Worm (Caenorhabditis elegans): ENCODE results near the gene rnf-121.

rnf-121 gene

ce11 chrIII:4193659-4194103, 22.9 kb upstream of the rnf-121 start, which contains the start of gene xbp-1 (continued):
- no peak for TF ChIP-seq pat-9 (tag; optimal IDR thresholded peaks at IDR 0.05)
- no peak for TF ChIP-seq hlh-6 (tag; optimal IDR thresholded peaks at IDR 0.05)
- no peak for TF ChIP-seq fkh-6 (tag; optimal IDR thresholded peaks at IDR 0.05)
- TF ChIP-seq ahr-1 (tag; optimal IDR thresholded peaks at IDR 0.05), result no peak
- TF ChIP-seq ets-4 (tag; optimal IDR thresholded peaks at IDR 0.05), result peak; percentile 38
- TF ChIP-seq ceh-34 (tag; optimal IDR thresholded peaks at IDR 0.05), result no peak
- peak; percentile 11 for TF ChIP-seq C08G9.2 (tag; optimal IDR thresholded peaks at IDR 0.05)
- TF ChIP-seq rnt-1 (tag; optimal IDR thresholded peaks at IDR 0.05), result peak; percentile 76
- TF ChIP-seq unc-3 (GFP tag; conservative IDR thresholded peaks at IDR 0.05), result no peak
- TF ChIP-seq unc-3 (tag; optimal IDR thresholded peaks at IDR 0.05), result no peak
- TF ChIP-seq nfya-1 (tag; optimal IDR thresholded peaks at IDR 0.05), result peak; percentile 87
- TF ChIP-seq ceh-18 (tag; optimal IDR thresholded peaks at IDR 0.05), result peak; percentile 71
- TF ChIP-seq pqm-1 (tag; optimal IDR thresholded peaks at IDR 0.05), result peak; percentile 59
- peak; percentile 51 for TF ChIP-seq unc-42 (tag; optimal IDR thresholded peaks at IDR 0.05)
- no peak for TF ChIP-seq fax-1 (tag; optimal IDR thresholded peaks at IDR 0.05)

ce11 chrIII:4191091-4191638, 20.4 kb upstream of the rnf-121 start, which contains the start of gene dnj-16:
dnj-16 (plus strand) TSS chrIII:4191141.
- TF ChIP-seq ceh-48 (tag; optimal IDR thresholded peaks at IDR 0.05), result peak; percentile 61
- peak; percentile 4 for TF ChIP-seq nfya-1 (tag; optimal IDR thresholded peaks at IDR 0.05)
- no peak for TF ChIP-seq ceh-22 (tag; optimal IDR thresholded peaks at IDR 0.05)
- TF ChIP-seq ceh-31 (tag; optimal IDR thresholded peaks at IDR 0.05), result peak; percentile 52
- peak; percentile 58 for TF ChIP-seq unc-42 (tag; optimal IDR thresholded peaks at IDR 0.05)
- TF ChIP-seq unc-55 (GFP tag; optimal IDR thresholded peaks at IDR 0.05), result peak; percentile 26
- no peak for TF ChIP-seq F13H6.1 (tag; optimal IDR thresholded peaks at IDR 0.05)

- no peak for TF ChIP-seq sox-2 (GFP tag; IDR thresholded peaks at IDR 0.05)
- no peak for TF ChIP-seq Y22D7AL.16 (tag; optimal IDR thresholded peaks at IDR 0.05)
- no peak for TF ChIP-seq ceh-30 (tag; optimal IDR thresholded peaks at IDR 0.05)
- no peak for TF ChIP-seq lin-11 (tag; optimal IDR thresholded peaks at IDR 0.05)
- TF ChIP-seq eyg-1 (tag; optimal IDR thresholded peaks at IDR 0.05), result no peak
- no peak for TF ChIP-seq sox-4 (tag; optimal IDR thresholded peaks at IDR 0.05)
- TF ChIP-seq unc-42 (tag; optimal IDR thresholded peaks at IDR 0.05), result no peak
- no peak for TF ChIP-seq madf-2 (tag; optimal IDR thresholded peaks at IDR 0.05)
- no peak for TF ChIP-seq nhr-232 (tag; optimal IDR thresholded peaks at IDR 0.05)
- no peak for TF ChIP-seq ahr-1 (tag; optimal IDR thresholded peaks at IDR 0.05)
Measured at ce11 chrIII:4190241-4190640, 19.5 kb upstream of the rnf-121 start, which contains the start of gene spp-28. spp-28 (minus strand) TSS chrIII:4190341.

ce11 chrIII:4189602-4190001, 18.8 kb upstream of the rnf-121 start:
- TF ChIP-seq ceh-24 (tag; optimal IDR thresholded peaks at IDR 0.05), result no peak
- TF ChIP-seq pag-3 (tag; optimal IDR thresholded peaks at IDR 0.05; ENCODE audit: borderline replicate concordance), result no peak
- no peak for TF ChIP-seq unc-42 (tag; optimal IDR thresholded peaks at IDR 0.05)
- no peak for TF ChIP-seq ceh-2 (tag; optimal IDR thresholded peaks at IDR 0.05)
- no peak for TF ChIP-seq fax-1 (tag; optimal IDR thresholded peaks at IDR 0.05)
- TF ChIP-seq che-1 (tag; optimal IDR thresholded peaks at IDR 0.05), result no peak
- no peak for TF ChIP-seq rnt-1 (tag; optimal IDR thresholded peaks at IDR 0.05)
- no peak for TF ChIP-seq ceh-31 (tag; optimal IDR thresholded peaks at IDR 0.05)

ce11 chrIII:4187845-4188244, 17.1 kb upstream of the rnf-121 start, which contains the start of gene R74.2:
R74.2 (plus strand) TSS chrIII:4188160.
- no peak for TF ChIP-seq mec-3 (tag; optimal IDR thresholded peaks at IDR 0.05; ENCODE audit: borderline replicate concordance)
- no peak for TF ChIP-seq K09A11.1 (tag; optimal IDR thresholded peaks at IDR 0.05; ENCODE audit: insufficient read depth)
- TF ChIP-seq fkh-10 (GFP tag; optimal IDR thresholded peaks at IDR 0.05), result no peak
- TF ChIP-seq ceh-2 (tag; optimal IDR thresholded peaks at IDR 0.05), result no peak
